Worm (Caenorhabditis elegans) whole organism, midembryonic: ENCODE data around the gene F43C11.2.

ENCODE experiments used
- cog-1 ChIP-seq: sonication (generic microtip); optimal IDR thresholded peaks from 2 replicates; lab custom pipeline; 2016; ENCODE audit warnings: missing genetic modification characterization, missing compliant biosample characterization
- ref-1 ChIP-seq: fragments of 200-800 bp; sonication (Bioruptor generic); conservative IDR thresholded peaks from 2 replicates; pipeline ENCODE4 v1.3.6; 2022; ENCODE audit warnings: missing genetic modification reagents, missing genetic modification characterization, missing compliant biosample characterization
- tab-1 ChIP-seq: fragments of 200-800 bp; sonication (Bioruptor generic); IDR thresholded peaks from 2 replicates; pipeline ENCODE4 v1.3.6; 2022; ENCODE audit warnings: missing genetic modification characterization, missing compliant biosample characterization

ce11 chrII:2359965-2360364 lies 5.4 kb downstream of the F43C11.2 start, which contains the start of gene F43C11.16:
- TF ChIP-seq ref-1 (no peak), cog-1 (tag; lab: Kevin White, UChicago) (no peak), tab-1 (no peak)
